Fruit fly (Drosophila melanogaster) whole organism, embryonic: ENCODE data around the gene Dif.
A peak's percentile ranks its signal among the peaks of the same experiment; 100 is the strongest.

Source experiments
- Abd-B ChIP-seq: fragments of 200-800 bp; sonication (Bioruptor generic); optimal IDR thresholded peaks from 2 replicates; lab custom pipeline; 2018; ENCODE audit warnings: missing biosample characterization, mild to moderate bottlenecking, missing genetic modification characterization, moderate library complexity
- Atf-2 ChIP-seq: fragments of 200-800 bp; sonication (Bioruptor generic); optimal IDR thresholded peaks from 2 replicates; lab custom pipeline; 2016; ENCODE audit warnings: missing biosample characterization, missing genetic modification characterization
- CG10543 ChIP-seq: fragments of 200-800 bp; sonication (Bioruptor generic); optimal IDR thresholded peaks from 3 replicates; lab custom pipeline; 2017; ENCODE audit warnings: missing biosample characterization, mild to moderate bottlenecking, missing genetic modification characterization, moderate library complexity
- CG11085 ChIP-seq: fragments of 200-800 bp; sonication (Bioruptor generic); IDR thresholded peaks from 2 replicates; pipeline ENCODE4 v1.3.6; 2022; ENCODE audit warnings: missing biosample characterization, missing genetic modification characterization
- CG14965 ChIP-seq: fragments of 200-800 bp; sonication (Bioruptor generic); optimal IDR thresholded peaks from 2 replicates; lab custom pipeline; 2016; ENCODE audit warnings: missing biosample characterization, missing genetic modification characterization, borderline replicate concordance
- CG16779 ChIP-seq: fragments of 200-800 bp; sonication (Bioruptor generic); IDR thresholded peaks from 2 replicates; pipeline ENCODE4 v1.3.6; 2022; ENCODE audit warnings: missing biosample characterization, missing genetic modification characterization
- CG18619 ChIP-seq: fragments of 200-800 bp; sonication (Bioruptor generic); optimal IDR thresholded peaks from 3 replicates; lab custom pipeline; 2017; ENCODE audit warnings: missing biosample characterization, mild to moderate bottlenecking, missing genetic modification characterization
- CG2202 ChIP-seq: fragments of 200-800 bp; sonication (Bioruptor generic); optimal IDR thresholded peaks from 2 replicates; lab custom pipeline; 2018; ENCODE audit warnings: missing biosample characterization, mild to moderate bottlenecking, missing genetic modification characterization
- CG3065 ChIP-seq: fragments of 200-800 bp; sonication (Bioruptor generic); optimal IDR thresholded peaks from 2 replicates; lab custom pipeline; 2016; ENCODE audit warnings: missing biosample characterization, missing genetic modification characterization
- CG3847 ChIP-seq: fragments of 200-800 bp; sonication (Bioruptor generic); IDR thresholded peaks from 2 replicates; pipeline ENCODE4 v1.3.6; 2022; ENCODE audit warnings: missing biosample characterization, missing genetic modification characterization
- CG4360 ChIP-seq: fragments of 200-800 bp; sonication (Bioruptor generic); IDR thresholded peaks from 2 replicates; pipeline ENCODE4 v1.3.6; 2022; ENCODE audit warnings: missing biosample characterization, missing genetic modification characterization
- CG4707 ChIP-seq: fragments of 200-800 bp; sonication (Bioruptor generic); optimal IDR thresholded peaks from 2 replicates; lab custom pipeline; 2018; ENCODE audit warnings: missing biosample characterization, mild to moderate bottlenecking, missing genetic modification characterization, moderate library complexity
- CG5953 ChIP-seq: fragments of 200-800 bp; sonication (Bioruptor generic); IDR thresholded peaks from 2 replicates; pipeline ENCODE4 v1.3.6; 2022; ENCODE audit warnings: missing biosample characterization, missing genetic modification characterization
- CG6254 ChIP-seq: fragments of 200-800 bp; sonication (Bioruptor generic); optimal IDR thresholded peaks from 3 replicates; lab custom pipeline; 2017; ENCODE audit warnings: mild to moderate bottlenecking, missing biosample characterization, missing genetic modification reagents, missing genetic modification characterization
- CG8765 ChIP-seq: fragments of 200-800 bp; sonication (Bioruptor generic); IDR thresholded peaks from 2 replicates; pipeline ENCODE4 v1.3.6; 2022; ENCODE audit warnings: missing biosample characterization, missing genetic modification characterization
- CG8944 ChIP-seq: fragments of 200-800 bp; sonication (Bioruptor generic); optimal IDR thresholded peaks from 3 replicates; lab custom pipeline; 2016; ENCODE audit warnings: missing biosample characterization, missing genetic modification characterization
- CG9609 ChIP-seq: fragments of 200-800 bp; sonication (Bioruptor generic); optimal IDR thresholded peaks from 3 replicates; lab custom pipeline; 2016; ENCODE audit warnings: missing biosample characterization, missing genetic modification characterization
- CrebB ChIP-seq: fragments of 200-800 bp; sonication (Bioruptor generic); optimal IDR thresholded peaks from 3 replicates; lab custom pipeline; 2018; ENCODE audit warnings: missing biosample characterization, mild to moderate bottlenecking, missing genetic modification characterization
- D ChIP-seq, 2 experiments: fragments of 200-800 bp in 1 of 2; fragments of >200 bp in 1 of 2; sonication (Bioruptor generic) in 1 of 2; optimal IDR thresholded peaks; 2 replicates in 1 of 2; 3 replicates in 1 of 2; lab custom pipeline; 2017; ENCODE audit warnings: mild to moderate bottlenecking in 1 of 2, missing biosample characterization in 1 of 2, missing genetic modification characterization in 1 of 2, missing genetic modification reagents in 1 of 2
- Dref ChIP-seq: fragments of 200-800 bp; sonication (Bioruptor generic); IDR thresholded peaks from 2 replicates; pipeline ENCODE4 v1.3.6; 2022; ENCODE audit warnings: missing biosample characterization, missing genetic modification characterization
- E2f2 ChIP-seq: fragments of 200-800 bp; sonication (Bioruptor generic); IDR thresholded peaks from 2 replicates; pipeline ENCODE4 v1.3.6; 2022; ENCODE audit warnings: missing biosample characterization, missing genetic modification characterization
- Fer1 ChIP-seq: fragments of 200-800 bp; sonication (Bioruptor generic); optimal IDR thresholded peaks from 2 replicates; lab custom pipeline; 2017; ENCODE audit warnings: missing biosample characterization, mild to moderate bottlenecking, missing genetic modification characterization
- H2.0 ChIP-seq: fragments of 200-800 bp; sonication (Bioruptor generic); IDR thresholded peaks from 2 replicates; pipeline ENCODE4 v1.3.6; 2022; ENCODE audit warnings: missing biosample characterization, missing genetic modification characterization
- HLH54F ChIP-seq: fragments of 200-800 bp; sonication (Bioruptor generic); optimal IDR thresholded peaks from 3 replicates; lab custom pipeline; 2016; ENCODE audit warnings: missing biosample characterization, missing genetic modification characterization
- Hr3 ChIP-seq: fragments of 200-800 bp; sonication (Bioruptor generic); optimal IDR thresholded peaks from 3 replicates; lab custom pipeline; 2016; ENCODE audit warnings: missing biosample characterization, missing genetic modification characterization
- Hr78 ChIP-seq, 2 experiments: fragments of 200-800 bp in 1 of 2; fragments of >200 bp in 1 of 2; sonication (Bioruptor generic) in 1 of 2; optimal IDR thresholded peaks; 2 replicates each; lab custom pipeline; 2017 to 2019; ENCODE audit warnings: missing biosample characterization in 2 of 2, missing genetic modification characterization in 2 of 2, mild to moderate bottlenecking in 1 of 2, moderate library complexity in 1 of 2
- Ravus ChIP-seq: fragments of 200-800 bp; sonication (Bioruptor generic); IDR thresholded peaks from 2 replicates; pipeline ENCODE4 v1.3.6; 2022; ENCODE audit warnings: missing biosample characterization, missing genetic modification characterization
- Sin3A ChIP-seq: fragments of >200 bp; optimal IDR thresholded peaks from 2 replicates; lab custom pipeline; 2018
- Sry-β ChIP-seq: fragments of 200-800 bp; sonication (Bioruptor generic); optimal IDR thresholded peaks from 2 replicates; lab custom pipeline; 2018; ENCODE audit warnings: missing biosample characterization, mild to moderate bottlenecking, missing genetic modification characterization, moderate library complexity
- Vsx1 ChIP-seq: fragments of 200-800 bp; sonication (Bioruptor generic); optimal IDR thresholded peaks from 2 replicates; lab custom pipeline; 2017; ENCODE audit warnings: missing biosample characterization, mild to moderate bottlenecking, missing genetic modification characterization, missing genetic modification reagents
- Xbp1 ChIP-seq: fragments of 200-800 bp; sonication (Bioruptor generic); optimal IDR thresholded peaks from 3 replicates; lab custom pipeline; 2016; ENCODE audit warnings: missing biosample characterization, mild to moderate bottlenecking, missing genetic modification characterization
- az2 ChIP-seq: fragments of 200-800 bp; sonication (Bioruptor generic); optimal IDR thresholded peaks from 3 replicates; lab custom pipeline; 2016; ENCODE audit warnings: missing biosample characterization, missing genetic modification characterization
- da ChIP-seq: fragments of 200-800 bp; sonication (Bioruptor generic); optimal IDR thresholded peaks from 2 replicates; lab custom pipeline; 2016; ENCODE audit warnings: missing biosample characterization, missing genetic modification characterization
- esg ChIP-seq: fragments of 200-800 bp; sonication (Bioruptor generic); conservative IDR thresholded peaks from 2 replicates; pipeline ENCODE4 v1.3.6; 2022; ENCODE audit warnings: missing biosample characterization, missing genetic modification characterization
- eve ChIP-seq, 2 experiments: fragments of >200 bp; optimal IDR thresholded peaks; 2 replicates each; lab custom pipeline; 2017; ENCODE audit warnings: missing biosample characterization in 2 of 2, missing genetic modification characterization in 2 of 2
- eyg ChIP-seq: fragments of 200-800 bp; sonication (Bioruptor generic); optimal IDR thresholded peaks from 3 replicates; lab custom pipeline; 2016; ENCODE audit warnings: missing biosample characterization, missing genetic modification characterization
- fd64A ChIP-seq: fragments of 200-800 bp; sonication (Bioruptor generic); optimal IDR thresholded peaks from 3 replicates; lab custom pipeline; 2018; ENCODE audit warnings: missing biosample characterization, mild to moderate bottlenecking, missing genetic modification characterization
- grau ChIP-seq: fragments of 200-800 bp; optimal IDR thresholded peaks from 3 replicates; lab custom pipeline; 2019; ENCODE audit warnings: missing biosample characterization, mild to moderate bottlenecking, missing genetic modification characterization, moderate library complexity
- hb ChIP-seq: fragments of 200-800 bp; sonication (Bioruptor generic); IDR thresholded peaks from 3 replicates; pipeline ENCODE4 v1.3.6; 2022; ENCODE audit warnings: missing biosample characterization, missing genetic modification characterization; ENCODE audit not compliant: partially characterized antibody
- ind ChIP-seq: fragments of 200-800 bp; sonication (Bioruptor generic); optimal IDR thresholded peaks from 3 replicates; lab custom pipeline; 2016; ENCODE audit warnings: missing biosample characterization, missing genetic modification characterization
- insv ChIP-seq, 2 experiments: fragments of 200-800 bp; sonication (Bioruptor generic); optimal IDR thresholded peaks; 3 replicates each; lab custom pipeline; 2016 to 2018; ENCODE audit warnings: missing biosample characterization in 2 of 2, missing genetic modification characterization in 2 of 2
- inv ChIP-seq: fragments of 200-800 bp; sonication (Bioruptor generic); IDR thresholded peaks from 2 replicates; pipeline ENCODE4 v1.3.6; 2022; ENCODE audit warnings: missing biosample characterization, missing genetic modification characterization; ENCODE audit not compliant: partially characterized antibody
- kay ChIP-seq: fragments of 200-800 bp; sonication (Bioruptor generic); optimal IDR thresholded peaks from 2 replicates; lab custom pipeline; 2016; ENCODE audit warnings: missing biosample characterization, missing genetic modification characterization
- ken ChIP-seq: fragments of 200-800 bp; sonication (Bioruptor generic); IDR thresholded peaks from 3 replicates; pipeline ENCODE4 v1.3.6; 2022; ENCODE audit warnings: missing biosample characterization, missing genetic modification characterization
- nmo ChIP-seq: fragments of 200-800 bp; sonication (Bioruptor generic); optimal IDR thresholded peaks from 2 replicates; lab custom pipeline; 2018; ENCODE audit warnings: missing biosample characterization, mild to moderate bottlenecking, missing genetic modification characterization, moderate library complexity
- peb ChIP-seq: fragments of 200-800 bp; sonication (Bioruptor generic); IDR thresholded peaks from 2 replicates; pipeline ENCODE4 v1.3.6; 2022; ENCODE audit warnings: missing biosample characterization, missing genetic modification characterization
- psq ChIP-seq: fragments of 200-800 bp; sonication (Bioruptor generic); optimal IDR thresholded peaks from 2 replicates; lab custom pipeline; 2017; ENCODE audit warnings: missing biosample characterization, missing genetic modification characterization
- so ChIP-seq: fragments of 200-800 bp; sonication (Bioruptor generic); IDR thresholded peaks from 3 replicates; pipeline ENCODE4 v1.3.6; 2022; ENCODE audit warnings: missing biosample characterization, missing genetic modification characterization
- sqz ChIP-seq: fragments of 200-800 bp; sonication (Bioruptor generic); optimal IDR thresholded peaks from 3 replicates; lab custom pipeline; 2018; ENCODE audit warnings: missing biosample characterization, mild to moderate bottlenecking, missing genetic modification characterization
- tap ChIP-seq: fragments of 200-800 bp; optimal IDR thresholded peaks from 3 replicates; lab custom pipeline; 2019; ENCODE audit warnings: missing biosample characterization, mild to moderate bottlenecking, missing genetic modification characterization, moderate library complexity
- z ChIP-seq: fragments of 200-800 bp; sonication (Bioruptor generic); IDR thresholded peaks from 3 replicates; pipeline ENCODE4 v1.3.6; 2022; ENCODE audit warnings: missing biosample characterization, missing genetic modification characterization

Gene Dif

dm6 chr2L:17382318-17382717 is 50.6 kb downstream of the Dif start (continued):
- TF ChIP-seq CG3065 (GFP tag; lab: Kevin White, UChicago), result peak; percentile 8
- peak in 1 of 2 experiments; percentile 88 for TF ChIP-seq eve (GFP tag; optimal IDR thresholded peaks at IDR 0.05; lab: Kevin White, UChicago)
- peak; percentile 82 for TF ChIP-seq CG2202
- TF ChIP-seq Ravus (GFP tag; lab: Robert Waterston, UW), result no peak
- TF ChIP-seq CG5953, result no peak
- no peak; the same call in 1 of the 2 replicates for TF ChIP-seq H2.0 (GFP tag; lab: Robert Waterston, UW)
- peak in 1 of 2 experiments; percentile 34 for TF ChIP-seq Hr78 (GFP tag; optimal IDR thresholded peaks at IDR 0.05; lab: Kevin White, UChicago)
- peak; percentile 73 for TF ChIP-seq sqz (GFP tag; lab: Kevin White, UChicago)
- peak; percentile 51 for TF ChIP-seq fd64A (GFP tag; lab: Kevin White, UChicago)
- peak; percentile 89 for TF ChIP-seq CG4360
- no peak for TF ChIP-seq Vsx1 (GFP tag; lab: Kevin White, UChicago)
- no peak for TF ChIP-seq Sin3A
- TF ChIP-seq HLH54F (GFP tag; lab: Kevin White, UChicago), result peak; percentile 26
- peak; percentile 84 for TF ChIP-seq tap (tag; lab: Kevin White, UChicago)
- peak; percentile 54 for TF ChIP-seq CG18619 (GFP tag; lab: Kevin White, UChicago)
- peak; percentile 32; the same call in 1 of the 2 replicates for TF ChIP-seq CG3847 (GFP tag; lab: Robert Waterston, UW)
- no peak for TF ChIP-seq CG11085 (GFP tag; lab: Robert Waterston, UW)
- TF ChIP-seq CG6254 (GFP tag; lab: Kevin White, UChicago), result peak; percentile 73
- peak; percentile 63 for TF ChIP-seq Abd-B
- peak; percentile 70 for TF ChIP-seq CG10543 (GFP tag; lab: Kevin White, UChicago)
- TF ChIP-seq ind (GFP tag; lab: Kevin White, UChicago), result peak; percentile 74
- TF ChIP-seq CG9609, result no peak
- TF ChIP-seq eyg (GFP tag; lab: Kevin White, UChicago), result no peak
- TF ChIP-seq esg (GFP tag; lab: Robert Waterston, UW), result peak; percentile 33; the same call in 1 of the 2 replicates
- TF ChIP-seq CG4707 (GFP tag; lab: Kevin White, UChicago), result peak; percentile 44
- TF ChIP-seq D (optimal IDR thresholded peaks at IDR 0.05; lab: Kevin White, UChicago), result no peak
- peak; percentile 80 for TF ChIP-seq D (GFP tag; optimal IDR thresholded peaks at IDR 0.05; lab: Kevin White, UChicago)
- TF ChIP-seq CG8765 (GFP tag; lab: Robert Waterston, UW), result no peak
- TF ChIP-seq grau (tag; lab: Kevin White, UChicago), result peak; percentile 99
- peak; percentile 25 for TF ChIP-seq CrebB (tag; lab: Kevin White, UChicago)
- TF ChIP-seq hb (GFP tag; lab: Robert Waterston, UW), result no peak
- 0 out of 2 replicates have a peak, but pooled peaks have one; percentile 26 for TF ChIP-seq E2f2 (GFP tag; lab: Robert Waterston, UW)
- 0 out of 3 replicates have a peak, but pooled peaks have one; percentile 38 for TF ChIP-seq ken (GFP tag; lab: Robert Waterston, UW)
- peak; percentile 73 for TF ChIP-seq az2
- no peak for TF ChIP-seq z (GFP tag; lab: Robert Waterston, UW)
- TF ChIP-seq Sry-β, result no peak
- TF ChIP-seq CG16779 (GFP tag; lab: Robert Waterston, UW), result no peak
- no peak for TF ChIP-seq kay (GFP tag; lab: Kevin White, UChicago)
- TF ChIP-seq CG8944 (GFP tag; lab: Kevin White, UChicago), result peak; percentile 48
- TF ChIP-seq Hr3 (GFP tag; lab: Kevin White, UChicago), result peak; percentile 73
- TF ChIP-seq Dref, result no peak
- peak; percentile 58 for TF ChIP-seq Xbp1 (GFP tag; lab: Kevin White, UChicago)
- no peak for TF ChIP-seq da (GFP tag; lab: Kevin White, UChicago)
- no peak for TF ChIP-seq psq (GFP tag; lab: Kevin White, UChicago)
- TF ChIP-seq Fer1 (GFP tag; lab: Kevin White, UChicago), result peak; percentile 85
- TF ChIP-seq insv (GFP tag; optimal IDR thresholded peaks at IDR 0.05; lab: Kevin White, UChicago), result no peak
- TF ChIP-seq so, result no peak
- no peak for TF ChIP-seq inv (GFP tag; lab: Robert Waterston, UW)
- TF ChIP-seq nmo (GFP tag; lab: Kevin White, UChicago), result peak; percentile 83
- TF ChIP-seq Atf-2, result peak; percentile 36
- peak; percentile 45; the same call in 1 of the 2 replicates for TF ChIP-seq peb (GFP tag; lab: Robert Waterston, UW)
- no peak for TF ChIP-seq CG14965 (GFP tag; lab: Kevin White, UChicago)
